Worm (Caenorhabditis elegans): ENCODE measurements around the gene K03H6.5.

DNA sequence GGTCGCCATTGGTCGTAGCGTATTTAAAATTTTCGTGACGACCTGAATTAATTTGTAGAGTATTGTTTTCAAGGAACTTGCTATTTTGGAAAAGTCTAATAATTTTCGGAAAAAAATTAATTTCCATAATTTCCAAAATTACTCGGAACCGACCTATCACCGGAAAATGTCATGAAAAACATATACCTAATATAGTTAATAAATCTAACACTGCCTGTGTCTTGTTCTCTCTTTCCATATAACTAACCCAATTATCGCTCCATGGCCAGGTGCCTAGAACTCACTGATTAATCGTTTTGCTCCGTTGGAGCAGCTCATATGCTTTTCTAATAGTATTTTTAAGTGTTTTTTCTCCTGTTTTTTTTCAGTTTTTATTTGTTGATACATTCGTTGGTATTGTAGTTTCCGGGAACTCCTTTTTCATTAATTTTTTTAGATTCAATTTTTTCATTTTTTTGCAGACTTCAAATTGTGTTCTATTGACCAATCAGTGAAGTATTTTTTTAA lies 51.2 kb downstream of the K03H6.5 start, which contains the start of gene Y77E11A.16:
- TF ChIP-seq pqm-1 (tag; optimal IDR thresholded peaks at IDR 0.05) (no peak), unc-42 (tag; optimal IDR thresholded peaks at IDR 0.05) (peak; percentile 5), fkh-10 (GFP tag; optimal IDR thresholded peaks at IDR 0.05) (no peak), unc-55 (GFP tag; optimal IDR thresholded peaks at IDR 0.05) (no peak), ceh-9 (tag; optimal IDR thresholded peaks at IDR 0.05) (no peak), elt-2 (tag; optimal IDR thresholded peaks at IDR 0.05) (no peak), pha-2 (tag; optimal IDR thresholded peaks at IDR 0.05) (no peak)
